Worm (Caenorhabditis elegans) whole organism, L1 larva: ENCODE data around the gene Y76A2B.4.

Experiments
- aly-2 ChIP-seq: fragments of 150-350 bp; optimal IDR thresholded peaks from 2 replicates; lab custom pipeline; 2014; ENCODE audit warnings: missing biosample characterization, missing genetic modification characterization
- blmp-1 ChIP-seq: fragments of 150-350 bp; optimal IDR thresholded peaks from 2 replicates; lab custom pipeline; 2014; ENCODE audit warnings: missing biosample characterization, missing genetic modification characterization
- ceh-63 ChIP-seq: fragments of 200-800 bp; sonication (Bioruptor generic); optimal IDR thresholded peaks from 2 replicates; lab custom pipeline; 2018; ENCODE audit warnings: mild to moderate bottlenecking, missing genetic modification characterization, missing compliant biosample characterization
- ceh-8 ChIP-seq: fragments of 200-800 bp; sonication (Bioruptor generic); optimal IDR thresholded peaks from 2 replicates; lab custom pipeline; 2018; ENCODE audit warnings: mild to moderate bottlenecking, missing genetic modification characterization, moderate library complexity, missing compliant biosample characterization
- ceh-82 ChIP-seq, 3 experiments: fragments of 150-350 bp in 1 of 3; sonication (generic microtip) in 2 of 3; optimal IDR thresholded peaks; 2 replicates each; lab custom pipeline; 2014 to 2017; ENCODE audit warnings: missing biosample characterization in 3 of 3, missing genetic modification characterization in 3 of 3
- ceh-88 ChIP-seq: fragments of 200-800 bp; sonication (Bioruptor generic); IDR thresholded peaks from 2 replicates; pipeline ENCODE4 v1.3.6; 2022; ENCODE audit warnings: missing genetic modification characterization, missing compliant biosample characterization
- dpl-1 ChIP-seq, 3 experiments: fragments of 150-350 bp in 2 of 3; sonication (generic microtip) in 1 of 3; optimal IDR thresholded peaks; 2 replicates each; lab custom pipeline; 2014 to 2017; ENCODE audit warnings: missing biosample characterization in 3 of 3, missing genetic modification characterization in 3 of 3, missing genetic modification reagents in 3 of 3
- dsc-1 ChIP-seq: sonication (generic microtip); optimal IDR thresholded peaks from 2 replicates; lab custom pipeline; 2016; ENCODE audit warnings: mild to moderate bottlenecking, missing genetic modification characterization, missing compliant biosample characterization
- efl-1 ChIP-seq, 4 experiments: fragments of 150-350 bp; optimal IDR thresholded peaks in 3 of 4; peaks in 1 of 4; 1 replicate in 1 of 4; 2 replicates in 3 of 4; lab custom pipeline; 2014; ENCODE audit warnings: missing biosample characterization in 2 of 4, missing genetic modification characterization in 2 of 4, missing genetic modification reagents in 2 of 4
- efl-3 ChIP-seq: fragments of 200-800 bp; sonication (Bioruptor generic); optimal IDR thresholded peaks from 2 replicates; lab custom pipeline; 2018; ENCODE audit warnings: mild to moderate bottlenecking, missing genetic modification characterization, missing compliant biosample characterization
- elt-2 ChIP-seq: sonication (generic microtip); optimal IDR thresholded peaks from 2 replicates; lab custom pipeline; 2016; ENCODE audit warnings: missing genetic modification characterization, mild to moderate bottlenecking, inconsistent platforms, missing compliant biosample characterization, missing genetic modification reagents
- elt-3 ChIP-seq, 6 experiments: fragments of 150-350 bp in 1 of 6; sonication (generic microtip); optimal IDR thresholded peaks; 2 replicates each; lab custom pipeline; 2017 to 2018; ENCODE audit warnings: missing biosample characterization in 6 of 6, missing genetic modification characterization in 6 of 6, inconsistent platforms in 1 of 6
- ets-5 ChIP-seq: fragments of 200-800 bp; sonication (Bioruptor generic); IDR thresholded peaks from 2 replicates; pipeline ENCODE4 v1.3.6; 2022; ENCODE audit warnings: missing genetic modification characterization, missing compliant biosample characterization
- grh-1 ChIP-seq: fragments of 200-800 bp; sonication (Bioruptor generic); IDR thresholded peaks from 2 replicates; pipeline ENCODE4 v1.3.6; 2022; ENCODE audit warnings: missing genetic modification reagents, missing genetic modification characterization, missing compliant biosample characterization
- hlh-4 ChIP-seq: sonication (generic microtip); optimal IDR thresholded peaks from 2 replicates; lab custom pipeline; 2016; ENCODE audit warnings: mild to moderate bottlenecking, missing genetic modification characterization, missing compliant biosample characterization
- irx-1 ChIP-seq: sonication (generic microtip); optimal IDR thresholded peaks from 2 replicates; lab custom pipeline; 2016; ENCODE audit warnings: missing genetic modification characterization, missing compliant biosample characterization
- isw-1 ChIP-seq: fragments of 200-800 bp; sonication (Bioruptor generic); IDR thresholded peaks from 2 replicates; pipeline ENCODE4 v1.3.6; 2022; ENCODE audit warnings: missing genetic modification characterization, missing compliant biosample characterization
- lin-13 ChIP-seq: fragments of 150-350 bp; optimal IDR thresholded peaks from 2 replicates; lab custom pipeline; 2014; ENCODE audit warnings: missing biosample characterization, missing genetic modification reagents, missing genetic modification characterization
- lin-14 ChIP-seq: fragments of 200-800 bp; sonication (Bioruptor generic); optimal IDR thresholded peaks from 2 replicates; lab custom pipeline; 2018; ENCODE audit warnings: mild to moderate bottlenecking, missing genetic modification characterization, moderate library complexity, missing compliant biosample characterization
- lin-15B ChIP-seq: fragments of 150-350 bp; sonication (generic microtip); optimal IDR thresholded peaks from 3 replicates; lab custom pipeline; 2014; ENCODE audit warnings: missing biosample characterization, missing genetic modification characterization
- lin-35 ChIP-seq, 2 experiments: fragments of 150-350 bp; optimal IDR thresholded peaks; 2 replicates each; lab custom pipeline; 2014; ENCODE audit warnings: missing biosample characterization in 2 of 2, missing genetic modification characterization in 2 of 2, missing genetic modification reagents in 2 of 2
- lin-39 ChIP-seq: fragments of 150-350 bp; optimal IDR thresholded peaks from 2 replicates; lab custom pipeline; 2014; ENCODE audit warnings: missing biosample characterization, missing genetic modification reagents, missing genetic modification characterization
- lir-3 ChIP-seq: sonication (generic microtip); optimal IDR thresholded peaks from 2 replicates; lab custom pipeline; 2016; ENCODE audit warnings: mild to moderate bottlenecking, missing genetic modification characterization, moderate library complexity, missing compliant biosample characterization; ENCODE audit not compliant: poor library complexity
- mdl-1 ChIP-seq, 2 experiments: fragments of 150-350 bp; optimal IDR thresholded peaks; 2 replicates each; lab custom pipeline; 2014 to 2017; ENCODE audit warnings: missing biosample characterization in 2 of 2, missing genetic modification characterization in 2 of 2, inconsistent platforms in 1 of 2
- mef-2 ChIP-seq: fragments of 150-350 bp; optimal IDR thresholded peaks from 2 replicates; lab custom pipeline; 2014; ENCODE audit warnings: missing biosample characterization, missing genetic modification characterization
- mep-1 ChIP-seq: fragments of 150-350 bp; optimal IDR thresholded peaks from 2 replicates; lab custom pipeline; 2014; ENCODE audit warnings: missing biosample characterization, missing genetic modification characterization
- nhr-12 ChIP-seq: sonication (generic microtip); optimal IDR thresholded peaks from 2 replicates; lab custom pipeline; 2017; ENCODE audit warnings: missing biosample characterization, missing genetic modification characterization
- nhr-20 ChIP-seq: sonication (generic microtip); optimal IDR thresholded peaks from 2 replicates; lab custom pipeline; 2016; ENCODE audit warnings: mild to moderate bottlenecking, missing genetic modification characterization, missing compliant biosample characterization
- nhr-237 ChIP-seq: fragments of 150-350 bp; optimal IDR thresholded peaks from 2 replicates; lab custom pipeline; 2014; ENCODE audit warnings: missing biosample characterization, missing genetic modification characterization
- nhr-28 ChIP-seq: fragments of 150-350 bp; optimal IDR thresholded peaks from 2 replicates; lab custom pipeline; 2014; ENCODE audit warnings: missing biosample characterization, missing genetic modification characterization
- nhr-71 ChIP-seq: sonication (generic microtip); optimal IDR thresholded peaks from 2 replicates; lab custom pipeline; 2016; ENCODE audit warnings: mild to moderate bottlenecking, missing genetic modification characterization, moderate library complexity, missing compliant biosample characterization
- nhr-77 ChIP-seq: fragments of 150-350 bp; optimal IDR thresholded peaks from 2 replicates; lab custom pipeline; 2014; ENCODE audit warnings: missing biosample characterization, missing genetic modification characterization
- nhr-85 ChIP-seq: sonication (generic microtip); peaks from one replicate; lab custom pipeline; 2016; ENCODE audit warnings: missing genetic modification characterization, inconsistent platforms, missing compliant biosample characterization
- pag-3 ChIP-seq: sonication (generic microtip); optimal IDR thresholded peaks from 2 replicates; lab custom pipeline; 2017; ENCODE audit warnings: missing genetic modification characterization, mild to moderate bottlenecking, missing compliant biosample characterization, antibody characterized with exemption, borderline replicate concordance; ENCODE audit not compliant: insufficient read depth
- pqm-1 ChIP-seq: sonication (generic microtip); optimal IDR thresholded peaks from 3 replicates; lab custom pipeline; 2017; ENCODE audit warnings: missing biosample characterization, missing genetic modification characterization
- snu-23 ChIP-seq: sonication (generic microtip); optimal IDR thresholded peaks from 2 replicates; lab custom pipeline; 2016; ENCODE audit warnings: missing genetic modification characterization, missing compliant biosample characterization
- sptf-1 ChIP-seq: fragments of 150-350 bp; optimal IDR thresholded peaks from 2 replicates; lab custom pipeline; 2014; ENCODE audit warnings: missing biosample characterization, missing genetic modification characterization
- sup-37 ChIP-seq: fragments of 200-800 bp; sonication (Bioruptor generic); optimal IDR thresholded peaks from 2 replicates; lab custom pipeline; 2018; ENCODE audit warnings: mild to moderate bottlenecking, missing genetic modification characterization, missing compliant biosample characterization
- tbx-2 ChIP-seq: sonication (generic microtip); optimal IDR thresholded peaks from 2 replicates; lab custom pipeline; 2016; ENCODE audit warnings: missing genetic modification characterization, missing compliant biosample characterization
- tlp-1 ChIP-seq: fragments of 150-350 bp; optimal IDR thresholded peaks from 2 replicates; lab custom pipeline; 2014; ENCODE audit warnings: missing biosample characterization, missing genetic modification characterization
- unc-62 ChIP-seq: fragments of 150-350 bp; optimal IDR thresholded peaks from 2 replicates; lab custom pipeline; 2014; ENCODE audit warnings: missing biosample characterization, missing genetic modification reagents, missing genetic modification characterization
- unc-86 ChIP-seq: sonication (generic microtip); optimal IDR thresholded peaks from 2 replicates; lab custom pipeline; 2016; ENCODE audit warnings: missing genetic modification characterization, missing compliant biosample characterization
- unc-98 ChIP-seq: fragments of 200-800 bp; sonication (Bioruptor generic); IDR thresholded peaks from 2 replicates; pipeline ENCODE4 v1.3.6; 2022; ENCODE audit warnings: missing genetic modification characterization, missing compliant biosample characterization
- vab-15 ChIP-seq: sonication (generic microtip); optimal IDR thresholded peaks from 2 replicates; lab custom pipeline; 2017; ENCODE audit warnings: missing genotype, mild to moderate bottlenecking, missing genetic modification characterization, missing compliant biosample characterization
- xbp-1 ChIP-seq: sonication (generic microtip); optimal IDR thresholded peaks from 2 replicates; lab custom pipeline; 2016; ENCODE audit warnings: missing genetic modification characterization, missing compliant biosample characterization

The Y76A2B.4 gene

DNA sequence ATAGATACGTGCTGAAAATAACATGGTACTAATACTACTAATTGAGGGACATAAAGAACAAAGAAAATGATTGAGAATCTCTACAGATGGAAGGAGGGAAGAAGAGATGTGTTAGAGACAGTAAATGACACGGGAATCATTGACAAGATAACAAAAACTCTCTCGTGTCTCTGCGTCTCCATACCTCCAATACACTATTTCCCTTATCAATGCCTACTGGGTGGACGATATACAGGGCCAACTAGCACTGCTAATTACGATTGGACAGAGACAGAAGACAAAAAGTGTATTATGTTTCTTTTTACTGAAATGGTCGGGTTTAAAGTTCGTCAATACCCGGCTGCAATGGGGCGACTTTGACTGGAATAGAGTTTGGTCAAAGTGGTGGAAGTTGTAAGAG, 2.0 kb downstream of the Y76A2B.4 start:
- TF ChIP-seq mef-2 (tag; lab: Kevin White, UChicago) = no peak
- TF ChIP-seq efl-1 (optimal IDR thresholded peaks at IDR 0.05; lab: Kevin White, UChicago) = no peak
- TF ChIP-seq efl-1 (GFP tag; optimal IDR thresholded peaks at IDR 0.05 in 1 of 2; lab: Kevin White, UChicago) = peak in 1 of 2 experiments; percentile 92
- no peak for TF ChIP-seq unc-86 (tag; lab: Kevin White, UChicago)
- peak; percentile 26 for TF ChIP-seq pqm-1
- peak; percentile 45 for TF ChIP-seq lin-14 (GFP tag; lab: Kevin White, UChicago)
- no peak for TF ChIP-seq xbp-1 (tag; lab: Kevin White, UChicago)
- TF ChIP-seq blmp-1 (tag; lab: Kevin White, UChicago) = peak; percentile 46
- TF ChIP-seq elt-3 (tag; optimal IDR thresholded peaks at IDR 0.05; lab: Kevin White, UChicago) = peak; percentile 67 to 92 (median 87)
- TF ChIP-seq ceh-82 (tag; optimal IDR thresholded peaks at IDR 0.05; lab: Kevin White, UChicago) = no peak
- TF ChIP-seq lin-39 = no peak
- no peak for TF ChIP-seq nhr-12 (tag; lab: Kevin White, UChicago)
- TF ChIP-seq mdl-1 (tag; optimal IDR thresholded peaks at IDR 0.05; lab: Kevin White, UChicago) = peak in 1 of 2 experiments; percentile 41
- TF ChIP-seq snu-23 (GFP tag; lab: Kevin White, UChicago) = peak; percentile 39
- no peak for TF ChIP-seq sup-37
- no peak for TF ChIP-seq unc-62
- TF ChIP-seq irx-1 = no peak
- TF ChIP-seq ceh-8 = no peak
- TF ChIP-seq lin-35 (GFP tag; optimal IDR thresholded peaks at IDR 0.05; lab: Kevin White, UChicago) = peak in 1 of 2 experiments; percentile 36
- TF ChIP-seq ceh-88 (GFP tag; lab: Robert Waterston, UW) = no peak
- no peak for TF ChIP-seq mep-1
- TF ChIP-seq nhr-77 (tag; lab: Kevin White, UChicago) = no peak
- TF ChIP-seq pag-3 (tag; lab: Kevin White, UChicago) = no peak
- no peak for TF ChIP-seq hlh-4
- TF ChIP-seq isw-1 (GFP tag; lab: Robert Waterston, UW) = no peak
- TF ChIP-seq lin-13 (GFP tag; lab: Kevin White, UChicago) = no peak
- no peak for TF ChIP-seq tlp-1
- peak; percentile 59 for TF ChIP-seq elt-2 (tag; lab: Kevin White, UChicago)
- TF ChIP-seq unc-98 (GFP tag; lab: Robert Waterston, UW) = no peak
- no peak for TF ChIP-seq sptf-1 (tag; lab: Kevin White, UChicago)
- no peak for TF ChIP-seq aly-2 (tag; lab: Kevin White, UChicago)
- peak; percentile 20 for TF ChIP-seq nhr-20 (tag; lab: Kevin White, UChicago)
- TF ChIP-seq dsc-1 = no peak
- TF ChIP-seq nhr-237 (tag; lab: Kevin White, UChicago) = no peak

DNA sequence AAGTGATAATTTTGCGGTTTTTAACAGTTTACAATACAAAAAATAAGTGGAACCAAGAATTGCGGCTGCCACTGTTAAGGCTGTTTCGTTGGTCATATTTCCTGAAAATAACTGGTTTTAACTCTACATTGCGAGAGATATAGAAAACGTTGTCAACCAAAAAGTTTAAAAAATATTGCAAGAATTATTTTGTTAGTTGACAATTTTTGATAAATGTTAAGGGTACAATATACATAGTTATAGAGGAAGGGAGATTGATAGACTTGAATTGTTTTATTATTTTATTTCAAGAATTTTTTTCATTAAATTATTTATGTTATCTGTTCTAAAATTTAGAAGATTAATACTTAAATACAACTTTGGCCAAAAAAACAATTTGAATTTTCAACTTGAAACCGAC, 3.1 kb downstream of the Y76A2B.4 start, which contains the start of gene acs-5:
Gene acs-5, minus strand, starts transcription at position 101 of the 400 bp plus-strand sequence.
- TF ChIP-seq grh-1 (no peak), tbx-2 (tag; lab: Kevin White, UChicago) (no peak), irx-1 (no peak), elt-3 (tag; optimal IDR thresholded peaks at IDR 0.05; lab: Kevin White, UChicago) (no peak)

DNA sequence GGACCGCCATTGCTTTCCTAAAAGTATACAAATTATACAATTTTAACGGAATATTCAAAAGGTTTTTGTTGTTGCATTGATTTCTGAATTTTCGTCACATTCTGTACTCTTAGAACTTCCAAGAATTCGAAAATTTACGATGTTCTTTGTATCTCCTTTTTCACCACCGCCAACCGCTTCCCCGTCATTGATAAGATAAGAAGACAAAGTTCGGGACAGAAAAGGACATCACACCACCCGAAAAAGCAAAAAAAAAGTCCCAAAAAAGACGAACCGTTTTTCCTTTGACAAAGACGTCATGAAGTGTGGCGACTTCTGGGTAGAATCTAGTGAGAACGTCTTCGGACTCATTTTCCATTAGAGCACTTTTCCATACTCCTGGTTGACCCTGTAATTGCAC, 4.1 kb downstream of the Y76A2B.4 start:
- TF ChIP-seq dpl-1 (GFP tag; optimal IDR thresholded peaks at IDR 0.05; lab: Kevin White, UChicago) = peak in 1 of 3 experiments; percentile 14
- TF ChIP-seq ceh-63 (GFP tag; lab: Kevin White, UChicago) = no peak
- TF ChIP-seq lin-14 (GFP tag; lab: Kevin White, UChicago) = peak; percentile 24
- peak; percentile 8 for TF ChIP-seq blmp-1 (tag; lab: Kevin White, UChicago)
- no peak for TF ChIP-seq lin-15B (tag; lab: Kevin White, UChicago)
- TF ChIP-seq lir-3 = no peak
- TF ChIP-seq vab-15 (tag; lab: Kevin White, UChicago) = no peak
- TF ChIP-seq nhr-20 (tag; lab: Kevin White, UChicago) = peak; percentile 0
- TF ChIP-seq lin-35 (GFP tag; optimal IDR thresholded peaks at IDR 0.05; lab: Kevin White, UChicago) = peak in 1 of 2 experiments; percentile 27
- no peak for TF ChIP-seq irx-1
- no peak for TF ChIP-seq mef-2 (tag; lab: Kevin White, UChicago)
- TF ChIP-seq efl-3 = no peak
- no peak for TF ChIP-seq nhr-12 (tag; lab: Kevin White, UChicago)
- TF ChIP-seq efl-1 (optimal IDR thresholded peaks at IDR 0.05; lab: Kevin White, UChicago) = no peak
- peak in 1 of 2 experiments; percentile 66 for TF ChIP-seq efl-1 (GFP tag; optimal IDR thresholded peaks at IDR 0.05 in 1 of 2; lab: Kevin White, UChicago)
- TF ChIP-seq elt-2 (tag; lab: Kevin White, UChicago) = peak; percentile 17
- TF ChIP-seq nhr-71 (tag; lab: Kevin White, UChicago) = peak; percentile 13
- TF ChIP-seq ets-5 (GFP tag; lab: Robert Waterston, UW) = no peak
- no peak for TF ChIP-seq nhr-28 (tag; lab: Kevin White, UChicago)
- no peak for TF ChIP-seq lin-39
- peak; percentile 0 to 88 (median 52) for TF ChIP-seq elt-3 (tag; optimal IDR thresholded peaks at IDR 0.05; lab: Kevin White, UChicago)
- no peak for TF ChIP-seq ceh-88 (GFP tag; lab: Robert Waterston, UW)
- TF ChIP-seq nhr-85 (tag; lab: Kevin White, UChicago) = peak; percentile 58
- TF ChIP-seq, all 84 proteins: peak for 10
